Fruit fly (Drosophila melanogaster) whole organism, embryonic: ENCODE data around the gene CG17646.
A peak's percentile ranks its signal among the peaks of the same experiment; 100 is the strongest.

Experiments used
- CG33557 ChIP-seq: fragments of 200-800 bp; sonication (Bioruptor generic); optimal IDR thresholded peaks from 2 replicates; lab custom pipeline; 2019; ENCODE audit warnings: missing biosample characterization, mild to moderate bottlenecking, missing genetic modification characterization, moderate library complexity
- CG8359 ChIP-seq: fragments of 200-800 bp; sonication (Bioruptor generic); optimal IDR thresholded peaks from 2 replicates; lab custom pipeline; 2017; ENCODE audit warnings: missing biosample characterization, mild to moderate bottlenecking, missing genetic modification characterization, borderline replicate concordance
- HLH54F ChIP-seq: fragments of 200-800 bp; sonication (Bioruptor generic); optimal IDR thresholded peaks from 3 replicates; lab custom pipeline; 2016; ENCODE audit warnings: missing biosample characterization, missing genetic modification characterization
- Sry-β ChIP-seq: fragments of 200-800 bp; sonication (Bioruptor generic); optimal IDR thresholded peaks from 2 replicates; lab custom pipeline; 2018; ENCODE audit warnings: missing biosample characterization, mild to moderate bottlenecking, missing genetic modification characterization, moderate library complexity
- bab2 ChIP-seq: fragments of 200-800 bp; sonication (Bioruptor generic); optimal IDR thresholded peaks from 2 replicates; lab custom pipeline; 2016; ENCODE audit warnings: missing biosample characterization, missing genetic modification characterization
- cato ChIP-seq: fragments of 200-800 bp; sonication (Bioruptor generic); optimal IDR thresholded peaks from 2 replicates; lab custom pipeline; 2016; ENCODE audit warnings: missing biosample characterization, missing genetic modification characterization, borderline replicate concordance
- chm ChIP-seq: fragments of 200-800 bp; sonication (Bioruptor generic); IDR thresholded peaks from 2 replicates; pipeline ENCODE4 v1.3.6; 2022; ENCODE audit warnings: missing biosample characterization, missing genetic modification characterization
- corto ChIP-seq: fragments of 200-800 bp; sonication (Bioruptor generic); optimal IDR thresholded peaks from 2 replicates; lab custom pipeline; 2016; ENCODE audit warnings: missing biosample characterization, mild to moderate bottlenecking, missing genetic modification characterization, moderate library complexity
- hb ChIP-seq: fragments of 200-800 bp; sonication (Bioruptor generic); IDR thresholded peaks from 3 replicates; pipeline ENCODE4 v1.3.6; 2022; ENCODE audit warnings: missing biosample characterization, missing genetic modification characterization; ENCODE audit not compliant: partially characterized antibody
- p53 ChIP-seq: fragments of 200-800 bp; sonication (Bioruptor generic); optimal IDR thresholded peaks from 2 replicates; lab custom pipeline; 2016; ENCODE audit warnings: missing biosample characterization, missing genetic modification characterization

- TF ChIP-seq CG33557 (GFP tag; lab: Kevin White, UChicago) (peak; percentile 98), Sry-β (peak; percentile 48), chm (GFP tag; lab: Robert Waterston, UW) (peak; percentile 95), p53 (peak; percentile 34), cato (peak; percentile 92), corto (GFP tag; lab: Kevin White, UChicago) (peak; percentile 97), HLH54F (GFP tag; lab: Kevin White, UChicago) (peak; percentile 88), hb (peak; percentile 80), bab2 (peak; percentile 89), CG8359 (GFP tag; lab: Kevin White, UChicago) (peak; percentile 65)
These were observed 4.3 kb upstream of the CG17646 start for dm6 chr2L:1727826-1728619.
